Fruit fly (Drosophila melanogaster) whole organism, embryonic: ENCODE measurements around the gene Lsm12a.

ENCODE experiments used
- bowl ChIP-seq: fragments of 200-800 bp; sonication (Bioruptor generic); IDR thresholded peaks from 2 replicates; pipeline ENCODE4 v1.3.6; 2022; ENCODE audit warnings: missing biosample characterization, missing genetic modification characterization
- dmrt11E ChIP-seq: fragments of 200-800 bp; sonication (Bioruptor generic); optimal IDR thresholded peaks from 3 replicates; lab custom pipeline; 2018; ENCODE audit warnings: missing biosample characterization, mild to moderate bottlenecking, missing genetic modification characterization, moderate library complexity
- onecut ChIP-seq: fragments of 200-800 bp; sonication (Bioruptor generic); IDR thresholded peaks from 2 replicates; pipeline ENCODE4 v1.3.6; 2022; ENCODE audit warnings: missing biosample characterization, missing genetic modification characterization
- sim ChIP-seq: fragments of 200-800 bp; sonication (Bioruptor generic); IDR thresholded peaks from 2 replicates; pipeline ENCODE4 v1.3.6; 2022; ENCODE audit warnings: missing biosample characterization, missing genetic modification characterization
- tio ChIP-seq: fragments of 200-800 bp; sonication (Bioruptor generic); optimal IDR thresholded peaks from 2 replicates; lab custom pipeline; 2017; ENCODE audit warnings: missing biosample characterization, missing genetic modification characterization, inconsistent platforms

DNA sequence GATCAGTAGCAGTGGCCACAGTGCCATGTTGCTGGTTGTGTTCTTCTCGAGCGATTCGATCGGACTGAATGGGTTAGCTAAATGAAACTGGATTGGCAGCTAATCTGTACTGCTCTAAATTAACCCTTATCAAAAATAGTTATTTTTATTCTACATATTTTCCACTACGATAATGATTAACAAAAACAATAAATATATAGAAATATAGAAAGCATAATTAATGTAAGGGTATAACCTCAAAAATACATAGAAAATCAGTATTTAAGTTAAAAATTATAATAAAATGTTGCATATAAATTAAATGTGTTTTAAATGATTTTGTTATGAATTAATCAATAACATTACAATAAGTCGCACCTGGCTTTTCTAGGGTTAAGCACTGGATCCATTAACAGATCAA lies 13.0 kb downstream of the Lsm12a start, which contains the start of gene Cyp311a1:
- TF ChIP-seq tio (no peak), onecut (no peak), dmrt11E (tag; lab: Kevin White, UChicago) (no peak), sim (GFP tag; lab: Robert Waterston, UW) (no peak), bowl (GFP tag; lab: Robert Waterston, UW) (no peak)
